Worm (Caenorhabditis elegans) whole organism, L2 larva: ENCODE data around the gene mys-1.

Experiments used
- R02D3.7 ChIP-seq: fragments of 150-350 bp; optimal IDR thresholded peaks from 2 replicates; lab custom pipeline; 2014; ENCODE audit warnings: missing biosample characterization, missing genetic modification characterization
- nhr-12 ChIP-seq: fragments of 150-350 bp; optimal IDR thresholded peaks from 2 replicates; lab custom pipeline; 2014; ENCODE audit warnings: missing biosample characterization, missing genetic modification characterization
- nhr-77 ChIP-seq: fragments of 150-350 bp; optimal IDR thresholded peaks from 2 replicates; lab custom pipeline; 2014; ENCODE audit warnings: missing biosample characterization, missing genetic modification characterization
- unc-62 ChIP-seq: fragments of 150-350 bp; optimal IDR thresholded peaks from 2 replicates; lab custom pipeline; 2014; ENCODE audit warnings: missing biosample characterization, missing genetic modification reagents, missing genetic modification characterization
- zag-1 ChIP-seq: fragments of 150-350 bp; optimal IDR thresholded peaks from 2 replicates; lab custom pipeline; 2014; ENCODE audit warnings: missing biosample characterization, missing genetic modification characterization

DNA sequence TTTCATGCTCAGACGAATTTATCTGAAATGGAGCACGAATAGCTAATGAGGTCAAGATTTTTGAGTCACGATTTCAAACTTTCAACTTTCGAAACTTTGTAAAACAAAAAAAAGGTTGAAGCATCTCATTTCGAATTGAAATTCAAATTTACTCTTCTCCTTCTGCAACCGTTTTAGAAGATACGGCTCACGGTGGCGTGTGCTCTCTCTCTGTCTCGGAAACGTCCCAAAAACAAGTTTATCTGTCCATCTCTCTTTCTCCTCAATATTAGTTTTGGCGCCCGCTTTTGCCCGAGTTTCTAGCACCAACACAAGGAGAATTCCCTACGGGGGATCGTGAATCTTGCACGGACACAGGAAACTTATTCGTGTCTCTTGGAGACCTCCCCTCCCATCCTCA lies 25.9 kb upstream of the mys-1 start:
- TF ChIP-seq nhr-12 (tag; lab: Kevin White, UChicago): no peak
- no peak for TF ChIP-seq unc-62 (GFP tag; lab: Kevin White, UChicago)
- TF ChIP-seq nhr-77 (tag; lab: Kevin White, UChicago): no peak
- TF ChIP-seq zag-1 (tag; lab: Kevin White, UChicago): no peak
- no peak for TF ChIP-seq R02D3.7 (tag; lab: Kevin White, UChicago)
